Fruit fly (Drosophila melanogaster): Measurements from ENCODE around the gene CG8568.
A peak's percentile ranks its signal among the peaks of the same experiment; 100 is the strongest.

The CG8568 gene

DNA sequence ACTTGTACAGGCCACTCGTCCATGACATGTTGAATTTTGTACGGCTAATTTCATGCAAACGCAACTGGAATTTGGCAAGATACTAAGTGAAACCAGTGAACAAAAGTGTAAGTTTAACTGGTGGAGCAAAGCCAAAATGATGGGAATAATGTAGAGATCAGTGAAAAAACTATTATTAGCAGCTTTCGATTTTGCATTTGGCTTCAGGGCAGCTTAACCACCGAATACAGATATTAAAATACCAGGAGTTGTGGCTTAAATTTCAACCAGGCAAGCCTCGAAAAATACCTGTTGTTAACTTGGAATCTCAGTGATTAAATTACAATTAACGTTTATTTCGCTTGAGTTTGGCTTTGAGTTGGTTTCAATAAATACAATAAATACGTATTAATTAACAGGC lies 3.7 kb downstream of the CG8568 start, which contains the start of gene p-cup:
Gene p-cup (minus strand): TSS at position 101 of the 400 bp plus-strand sequence.
- TF ChIP-seq Smox (GFP tag; optimal IDR thresholded peaks at IDR 0.05) (no peak), Gug (GFP tag; IDR thresholded peaks at IDR 0.05) (no peak), CG9139 (GFP tag; optimal IDR thresholded peaks at IDR 0.05) (no peak), eg (GFP tag; IDR thresholded peaks at IDR 0.05) (no peak), Hr38 (GFP tag; optimal IDR thresholded peaks at IDR 0.05) (no peak), CG31627 (GFP tag; optimal IDR thresholded peaks at IDR 0.05) (no peak), salr (GFP tag; optimal IDR thresholded peaks at IDR 0.05) (no peak), CG8319 (GFP tag; optimal IDR thresholded peaks at IDR 0.05) (no peak), fkh (GFP tag; optimal IDR thresholded peaks at IDR 0.05) (no peak), Eip75B (GFP tag; optimal IDR thresholded peaks at IDR 0.05) (no peak), acj6 (GFP tag; optimal IDR thresholded peaks at IDR 0.05) (no peak), OdsH (GFP tag; optimal IDR thresholded peaks at IDR 0.05) (no peak), esn (GFP tag; optimal IDR thresholded peaks at IDR 0.05) (no peak), Met (GFP tag; optimal IDR thresholded peaks at IDR 0.05) (no peak), Sox102F (GFP tag; optimal IDR thresholded peaks at IDR 0.05) (no peak), CG6163 (GFP tag; IDR thresholded peaks at IDR 0.05) (no peak), CG6808 (GFP tag; optimal IDR thresholded peaks at IDR 0.05) (no peak), Sox15 (GFP tag; optimal IDR thresholded peaks at IDR 0.05) (no peak), CG34406 (GFP tag; optimal IDR thresholded peaks at IDR 0.05) (no peak), Ets21C (GFP tag; optimal IDR thresholded peaks at IDR 0.05) (no peak)

DNA sequence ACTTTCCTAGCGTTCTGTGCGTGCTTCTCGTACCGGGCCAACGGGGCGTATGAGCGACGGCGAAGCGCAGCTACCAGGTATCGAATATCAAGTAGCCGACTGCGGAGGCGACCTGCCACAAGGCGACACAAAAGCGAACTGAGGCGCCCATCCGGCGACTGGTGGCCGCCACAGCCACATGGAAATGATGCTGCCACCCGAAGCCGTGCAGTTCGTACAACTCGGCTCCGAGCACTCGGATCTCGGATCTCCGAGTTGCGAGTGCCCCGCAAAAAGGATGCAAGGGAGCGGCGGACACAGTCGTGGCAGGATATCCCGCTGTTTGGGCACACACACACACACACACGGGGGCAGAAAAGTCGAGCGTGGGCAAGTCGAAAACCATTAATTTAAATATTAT lies 8.5 kb downstream of the CG8568 start, which contains the start of the genes CG12994 and CG46464:
Gene CG12994 (minus strand): TSS at position 115 of the 400 bp plus-strand sequence.
Gene CG46464 (minus strand): TSS at position 115 of the 400 bp plus-strand sequence.
- no peak for TF ChIP-seq Eip93F (GFP tag; optimal IDR thresholded peaks at IDR 0.05)
- TF ChIP-seq Hr4 (GFP tag; optimal IDR thresholded peaks at IDR 0.05), result no peak
- no peak for TF ChIP-seq CG6792 (GFP tag; optimal IDR thresholded peaks at IDR 0.05)
- TF ChIP-seq CG10631 (GFP tag; optimal IDR thresholded peaks at IDR 0.05), result no peak
- TF ChIP-seq achi (GFP tag; optimal IDR thresholded peaks at IDR 0.05), result no peak
- no peak for TF ChIP-seq CG6808 (GFP tag; optimal IDR thresholded peaks at IDR 0.05)
- no peak for TF ChIP-seq CG4318 (GFP tag; optimal IDR thresholded peaks at IDR 0.05)
- TF ChIP-seq dsx (GFP tag; optimal IDR thresholded peaks at IDR 0.05; ENCODE audit: poor library complexity, severe bottlenecking), result no peak
- TF ChIP-seq Blimp-1 (GFP tag; optimal IDR thresholded peaks at IDR 0.05), result no peak
- TF ChIP-seq CG11902 (GFP tag; optimal IDR thresholded peaks at IDR 0.05), result no peak
- TF ChIP-seq lz (GFP tag; optimal IDR thresholded peaks at IDR 0.05), result no peak
- TF ChIP-seq Eip78C (GFP tag), result no peak
- TF ChIP-seq salr (GFP tag; optimal IDR thresholded peaks at IDR 0.05), result no peak
- TF ChIP-seq CG10669 (GFP tag; optimal IDR thresholded peaks at IDR 0.05), result no peak
- TF ChIP-seq fd59A (GFP tag; optimal IDR thresholded peaks at IDR 0.05), result no peak
- TF ChIP-seq CG6276 (GFP tag; optimal IDR thresholded peaks at IDR 0.05), result no peak
- no peak for TF ChIP-seq CG6854 (GFP tag; optimal IDR thresholded peaks at IDR 0.05)

DNA sequence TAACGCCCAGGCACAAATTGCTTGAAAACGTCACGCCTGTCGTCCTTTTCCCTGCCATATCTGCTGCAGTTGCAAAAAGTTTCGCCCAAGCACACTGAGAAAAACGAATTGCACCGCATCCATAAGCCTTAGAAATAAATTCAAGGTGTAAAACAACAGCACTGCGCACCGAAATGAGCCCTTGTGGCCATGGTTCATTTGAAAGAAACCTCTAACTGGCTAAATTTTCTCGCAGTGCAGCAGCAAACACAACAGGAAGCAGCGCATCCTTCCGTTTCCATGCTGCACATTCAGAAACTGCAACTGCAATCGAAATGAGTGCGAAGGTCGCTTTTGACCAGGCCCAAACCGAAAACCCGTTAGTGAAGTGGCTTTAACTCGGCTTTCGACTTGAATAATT lies 28.0 kb downstream of the CG8568 start:
- TF ChIP-seq Eip93F (GFP tag; optimal IDR thresholded peaks at IDR 0.05) (no peak), Met (GFP tag; optimal IDR thresholded peaks at IDR 0.05) (peak; percentile 25), CG6854 (GFP tag; optimal IDR thresholded peaks at IDR 0.05) (no peak), CG8119 (GFP tag; IDR thresholded peaks at IDR 0.05) (no peak), topi (GFP tag; optimal IDR thresholded peaks at IDR 0.05) (peak; percentile 28), CG3032 (tag; optimal IDR thresholded peaks at IDR 0.05) (no peak), Ets21C (GFP tag; optimal IDR thresholded peaks at IDR 0.05) (no peak), pdm3 (GFP tag; optimal IDR thresholded peaks at IDR 0.05) (peak; percentile 15), acj6 (GFP tag; optimal IDR thresholded peaks at IDR 0.05) (peak; percentile 23), OdsH (GFP tag; optimal IDR thresholded peaks at IDR 0.05) (peak; percentile 28), CG11762 (GFP tag; optimal IDR thresholded peaks at IDR 0.05; ENCODE audit: insufficient read depth) (no peak), Hr39 (GFP tag; optimal IDR thresholded peaks at IDR 0.05) (peak; percentile 31), CG15336 (GFP tag; IDR thresholded peaks at IDR 0.05) (peak; percentile 43; the same call in 1 of the 2 replicates), achi (GFP tag; optimal IDR thresholded peaks at IDR 0.05) (no peak), CG6163 (GFP tag; IDR thresholded peaks at IDR 0.05) (peak; percentile 66; the same call in 2 of the 3 replicates), CG8319 (GFP tag; optimal IDR thresholded peaks at IDR 0.05) (peak; percentile 11), vri (GFP tag; optimal IDR thresholded peaks at IDR 0.05) (no peak), Hr4 (GFP tag; optimal IDR thresholded peaks at IDR 0.05) (no peak), Lpt (GFP tag; optimal IDR thresholded peaks at IDR 0.05) (no peak), Blimp-1 (GFP tag; optimal IDR thresholded peaks at IDR 0.05) (no peak), CG11294 (GFP tag; IDR thresholded peaks at IDR 0.05) (0 out of 2 replicates have a peak, but pooled peaks have one; percentile 25), CG6808 (GFP tag; optimal IDR thresholded peaks at IDR 0.05) (no peak), CG7368 (GFP tag; optimal IDR thresholded peaks at IDR 0.05) (peak; percentile 34), salr (GFP tag; optimal IDR thresholded peaks at IDR 0.05) (no peak), Hr38 (GFP tag; optimal IDR thresholded peaks at IDR 0.05) (no peak), net (GFP tag; optimal IDR thresholded peaks at IDR 0.05) (no peak), CG1621 (tag; optimal IDR thresholded peaks at IDR 0.05) (peak; percentile 6)

Measured in whole organism, prepupa.